Fruit fly (Drosophila melanogaster) Kc167 (cell line): ENCODE data around the gene CG4278.

Experiments
- Myc ChIP-seq: fragments of >200 bp; optimal IDR thresholded peaks from 2 replicates; lab custom pipeline; 2017; ENCODE audit warnings: missing external identifiers
- Sin3A ChIP-seq: fragments of >200 bp; optimal IDR thresholded peaks from 2 replicates; lab custom pipeline; 2018; ENCODE audit warnings: missing external identifiers
- h ChIP-seq: fragments of >200 bp; optimal IDR thresholded peaks from 3 replicates; lab custom pipeline; 2018; ENCODE audit warnings: missing external identifiers
- insv ChIP-seq: fragments of >200 bp; optimal IDR thresholded peaks from 3 replicates; lab custom pipeline; 2018; ENCODE audit warnings: missing external identifiers
- psq ChIP-seq: fragments of >200 bp; optimal IDR thresholded peaks from 2 replicates; lab custom pipeline; 2017; ENCODE audit warnings: missing external identifiers
- ttk ChIP-seq: sonication (Bioruptor generic); optimal IDR thresholded peaks from 2 replicates; lab custom pipeline; 2017; ENCODE audit warnings: missing external identifiers

- TF ChIP-seq insv (lab: Kevin White, UChicago): no peak
- TF ChIP-seq psq (lab: Kevin White, UChicago): no peak
- no peak for TF ChIP-seq h
- TF ChIP-seq Sin3A (lab: Kevin White, UChicago): no peak
- TF ChIP-seq ttk: no peak
- TF ChIP-seq Myc (lab: Kevin White, UChicago): no peak
These were observed 19.7 kb upstream of the CG4278 start, which contains the start of the genes CG5861 and Syx5 for dm6 chr2L:16307026-16307703.
